Worm (Caenorhabditis elegans): ENCODE results near the gene T01D1.8.

The T01D1.8 gene

DNA sequence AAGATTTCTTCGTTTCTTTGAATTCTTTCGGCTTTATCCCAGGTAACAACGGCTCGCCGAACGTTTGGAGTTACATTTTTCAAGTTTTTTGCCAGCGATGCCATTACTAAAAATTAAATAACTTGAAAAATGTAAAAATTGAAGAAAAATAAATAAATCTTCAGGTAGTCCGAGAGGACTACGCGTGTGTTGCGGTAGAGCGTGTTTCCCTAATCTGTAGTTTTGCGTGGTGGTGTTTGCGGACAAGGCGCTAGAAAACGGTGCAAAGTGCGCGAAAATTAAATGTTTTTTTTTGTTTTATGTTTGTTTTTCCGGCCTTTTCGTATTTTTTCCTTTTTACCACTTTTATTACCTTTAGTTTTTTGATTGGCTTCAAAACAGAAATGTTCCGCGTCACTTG lies 30.6 kb upstream of the T01D1.8 start, which contains the start of gene mrpl-28:
mrpl-28 (minus strand) TSS at position 106 of the 400 bp plus-strand sequence.
- TF ChIP-seq drap-1 (GFP tag; optimal IDR thresholded peaks at IDR 0.05) (no peak), nhr-28 (tag; optimal IDR thresholded peaks at IDR 0.05) (no peak), unc-62 (GFP tag; optimal IDR thresholded peaks at IDR 0.05) (no peak), cnd-1 (tag; optimal IDR thresholded peaks at IDR 0.05) (no peak), lin-13 (tag; optimal IDR thresholded peaks at IDR 0.05) (peak; percentile 93), unc-120 (tag; optimal IDR thresholded peaks at IDR 0.05; ENCODE audit: poor library complexity, severe bottlenecking) (no peak), lin-32 (GFP tag; optimal IDR thresholded peaks at IDR 0.05) (no peak), elt-1 (tag; optimal IDR thresholded peaks at IDR 0.05; ENCODE audit: borderline replicate concordance, insufficient read depth) (no peak), blmp-1 (tag; optimal IDR thresholded peaks at IDR 0.05) (no peak), nhr-237 (tag; optimal IDR thresholded peaks at IDR 0.05) (peak; percentile 84), flh-1 (GFP tag; optimal IDR thresholded peaks at IDR 0.05) (no peak), bed-3 (GFP tag; optimal IDR thresholded peaks at IDR 0.05) (no peak), hlh-1 (tag; optimal IDR thresholded peaks at IDR 0.05) (peak; percentile 29), sptf-1 (tag; optimal IDR thresholded peaks at IDR 0.05) (peak; percentile 15), ztf-11 (tag; optimal IDR thresholded peaks at IDR 0.05) (no peak), ceh-43 (GFP tag; optimal IDR thresholded peaks at IDR 0.05) (no peak), unc-39 (tag; optimal IDR thresholded peaks at IDR 0.05) (no peak), elt-3 (tag; optimal IDR thresholded peaks at IDR 0.05) (no peak), nhr-12 (tag; optimal IDR thresholded peaks at IDR 0.05) (no peak), mls-2 (tag; optimal IDR thresholded peaks at IDR 0.05) (no peak), zip-8 (tag; optimal IDR thresholded peaks at IDR 0.05) (no peak), snpc-4 (tag; optimal IDR thresholded peaks at IDR 0.05) (no peak), ham-2 (GFP tag; optimal IDR thresholded peaks at IDR 0.05) (no peak), mab-5 (tag; optimal IDR thresholded peaks at IDR 0.05) (no peak), ceh-83 (GFP tag; optimal IDR thresholded peaks at IDR 0.05) (no peak), mep-1 (tag; optimal IDR thresholded peaks at IDR 0.05) (peak; percentile 78), nhr-2 (tag; optimal IDR thresholded peaks at IDR 0.05) (no peak), nhr-76 (tag; optimal IDR thresholded peaks at IDR 0.05) (no peak), M03D4.4 (tag; optimal IDR thresholded peaks at IDR 0.05) (no peak), pha-4 (tag; optimal IDR thresholded peaks at IDR 0.05) (peak; percentile 86), sem-2 (GFP tag; optimal IDR thresholded peaks at IDR 0.05) (no peak), lsy-2 (tag; optimal IDR thresholded peaks at IDR 0.05) (peak; percentile 75), ceh-39 (tag; optimal IDR thresholded peaks at IDR 0.05) (peak; percentile 74), tbx-8 (GFP tag; optimal IDR thresholded peaks at IDR 0.05) (no peak), ces-1 (GFP tag; optimal IDR thresholded peaks at IDR 0.05) (peak; percentile 81)

ce11 chrII:156999-157499 lies 29.5 kb upstream of the T01D1.8 start:
- TF ChIP-seq zip-8 (tag; optimal IDR thresholded peaks at IDR 0.05) (peak; percentile 75), ces-1 (GFP tag; optimal IDR thresholded peaks at IDR 0.05) (no peak), nhr-237 (tag; optimal IDR thresholded peaks at IDR 0.05) (no peak), unc-39 (tag; optimal IDR thresholded peaks at IDR 0.05) (no peak)

DNA sequence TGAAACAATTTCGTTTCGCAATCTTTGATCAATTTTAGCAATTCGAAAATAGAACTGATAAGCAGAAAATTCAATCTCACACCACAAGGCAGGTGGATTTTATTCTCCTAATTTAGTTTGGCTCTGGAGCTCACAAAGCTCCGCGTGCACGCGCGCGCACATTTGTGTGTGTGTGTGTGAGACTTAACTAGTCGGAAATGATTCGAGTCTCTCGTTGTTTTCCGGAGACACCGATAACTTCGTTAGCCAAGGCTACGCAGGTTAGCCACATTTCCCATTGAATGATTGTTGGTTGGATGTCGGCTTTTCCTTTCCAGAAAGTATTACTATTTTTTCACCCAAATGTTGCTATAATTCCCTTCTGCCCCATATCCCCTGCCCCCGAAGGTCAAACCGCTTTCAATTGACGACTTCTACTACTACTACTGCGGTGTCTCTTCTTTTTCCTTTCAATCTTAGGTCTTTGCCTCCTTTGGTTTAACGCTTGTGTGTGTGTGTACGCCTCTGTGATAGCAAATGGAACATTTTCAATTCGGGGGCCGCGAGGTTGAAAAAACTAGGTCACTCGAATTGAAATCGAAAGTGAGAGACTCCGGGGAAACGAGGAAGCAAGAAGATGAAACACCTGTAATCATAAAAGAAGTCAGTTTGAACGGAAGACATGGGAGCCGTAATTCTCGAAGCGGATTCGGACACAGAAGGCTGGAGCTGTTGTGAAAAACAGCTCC lies 28.4 kb upstream of the T01D1.8 start:
- TF ChIP-seq ceh-83 (GFP tag; optimal IDR thresholded peaks at IDR 0.05) = no peak
- no peak for TF ChIP-seq unc-120 (tag; optimal IDR thresholded peaks at IDR 0.05; ENCODE audit: poor library complexity, severe bottlenecking)
- TF ChIP-seq ces-1 (GFP tag; optimal IDR thresholded peaks at IDR 0.05) = peak; percentile 90
- peak; percentile 59 for TF ChIP-seq blmp-1 (tag; optimal IDR thresholded peaks at IDR 0.05)
- no peak for TF ChIP-seq elt-3 (tag; optimal IDR thresholded peaks at IDR 0.05)
- TF ChIP-seq cnd-1 (tag; optimal IDR thresholded peaks at IDR 0.05) = no peak
- no peak for TF ChIP-seq sptf-1 (tag; optimal IDR thresholded peaks at IDR 0.05)
- no peak for TF ChIP-seq M03D4.4 (tag; optimal IDR thresholded peaks at IDR 0.05)
- no peak for TF ChIP-seq hlh-1 (tag; optimal IDR thresholded peaks at IDR 0.05)
- no peak for TF ChIP-seq zip-8 (tag; optimal IDR thresholded peaks at IDR 0.05)
- TF ChIP-seq unc-62 (GFP tag; optimal IDR thresholded peaks at IDR 0.05) = no peak
- TF ChIP-seq ham-2 (GFP tag; optimal IDR thresholded peaks at IDR 0.05) = peak; percentile 52
- no peak for TF ChIP-seq flh-1 (GFP tag; optimal IDR thresholded peaks at IDR 0.05)
